Worm (Caenorhabditis elegans) whole organism, L3 larva: ENCODE measurements around the gene rgs-11.

Experiments
- egl-27 ChIP-seq: sonication (generic microtip); optimal IDR thresholded peaks from 4 replicates; lab custom pipeline; 2017; ENCODE audit warnings: missing biosample characterization, missing genetic modification reagents, missing genetic modification characterization
- mdl-1 ChIP-seq: fragments of 150-350 bp; optimal IDR thresholded peaks from 2 replicates; lab custom pipeline; 2014; ENCODE audit warnings: missing biosample characterization, missing genetic modification characterization
- nhr-76 ChIP-seq: fragments of 150-350 bp; sonication (generic microtip); optimal IDR thresholded peaks from 5 replicates; lab custom pipeline; 2014; ENCODE audit warnings: missing biosample characterization, missing genetic modification characterization
- pha-4 ChIP-seq: fragments of 150-350 bp; optimal IDR thresholded peaks from 2 replicates; lab custom pipeline; 2014; ENCODE audit warnings: missing biosample characterization, missing genetic modification reagents, missing genetic modification characterization
- unc-39 ChIP-seq: sonication (generic microtip); optimal IDR thresholded peaks from 4 replicates; lab custom pipeline; 2017; ENCODE audit warnings: missing biosample characterization, missing genetic modification characterization
- zag-1 ChIP-seq: fragments of 150-350 bp; optimal IDR thresholded peaks from 2 replicates; lab custom pipeline; 2014; ENCODE audit warnings: missing biosample characterization, missing genetic modification characterization

- TF ChIP-seq egl-27 (no peak), mdl-1 (tag; lab: Kevin White, UChicago) (no peak), nhr-76 (tag; lab: Kevin White, UChicago) (no peak), unc-39 (tag; lab: Kevin White, UChicago) (no peak), pha-4 (tag; lab: Kevin White, UChicago) (no peak), zag-1 (tag; lab: Kevin White, UChicago) (no peak)
Observed at ce11 chrX:15011526-15012274, 47.3 kb downstream of the rgs-11 start.
